Fruit fly (Drosophila melanogaster) whole organism, wandering third instar larva: ENCODE results near the gene CG43675.

ENCODE experiments used
- Abd-B ChIP-seq: fragments of >200 bp; optimal IDR thresholded peaks from 2 replicates; lab custom pipeline; 2017; ENCODE audit warnings: missing biosample characterization, missing genetic modification characterization
- CG32264 ChIP-seq: fragments of 200-800 bp; sonication (Bioruptor generic); optimal IDR thresholded peaks from 2 replicates; lab custom pipeline; 2016; ENCODE audit warnings: missing biosample characterization, missing genetic modification characterization
- CG9705 ChIP-seq: fragments of 200-800 bp; sonication (Bioruptor generic); optimal IDR thresholded peaks from 2 replicates; lab custom pipeline; 2018; ENCODE audit warnings: missing biosample characterization, mild to moderate bottlenecking, missing genetic modification characterization
- CrebA ChIP-seq: fragments of 200-800 bp; sonication (Bioruptor generic); optimal IDR thresholded peaks from 2 replicates; lab custom pipeline; 2016; ENCODE audit warnings: missing biosample characterization, mild to moderate bottlenecking, missing genetic modification characterization, borderline replicate concordance
- Dfd ChIP-seq: fragments of >200 bp; optimal IDR thresholded peaks from 2 replicates; lab custom pipeline; 2017; ENCODE audit warnings: missing biosample characterization, missing genetic modification characterization
- Dif ChIP-seq: fragments of 200-275, 200-300 bp; sonication (Bioruptor generic); optimal IDR thresholded peaks from 2 replicates; lab custom pipeline; 2018; ENCODE audit warnings: missing biosample characterization, missing genetic modification characterization; ENCODE audit not compliant: partially characterized antibody
- GATAd ChIP-seq: sonication (Bioruptor generic); optimal IDR thresholded peaks from 2 replicates; lab custom pipeline; 2016; ENCODE audit warnings: missing biosample characterization, missing genetic modification characterization
- HLH106 ChIP-seq: fragments of 200-800 bp; optimal IDR thresholded peaks from 3 replicates; lab custom pipeline; 2019; ENCODE audit warnings: missing biosample characterization, mild to moderate bottlenecking, missing genetic modification characterization, moderate library complexity
- Hnf4 ChIP-seq: fragments of 200-800 bp; sonication (Bioruptor generic); optimal IDR thresholded peaks from 2 replicates; lab custom pipeline; 2016; ENCODE audit warnings: missing biosample characterization, mild to moderate bottlenecking, missing genetic modification characterization
- Hr83 ChIP-seq: fragments of 200-300 bp; sonication (Bioruptor generic); optimal IDR thresholded peaks from 2 replicates; lab custom pipeline; 2016; ENCODE audit warnings: missing biosample characterization, mild to moderate bottlenecking, missing genetic modification characterization, moderate library complexity; ENCODE audit not compliant: poor library complexity, severe bottlenecking
- Jra ChIP-seq: sonication (Bioruptor generic); optimal IDR thresholded peaks from 2 replicates; lab custom pipeline; 2016; ENCODE audit warnings: missing biosample characterization, missing genetic modification characterization
- Mio ChIP-seq: sonication (Bioruptor generic); optimal IDR thresholded peaks from 2 replicates; lab custom pipeline; 2016; ENCODE audit warnings: missing biosample characterization, missing genetic modification characterization
- Myc ChIP-seq: fragments of >200 bp; optimal IDR thresholded peaks from 2 replicates; lab custom pipeline; 2017
- N ChIP-seq: fragments of >200 bp; optimal IDR thresholded peaks from 2 replicates; lab custom pipeline; 2018; ENCODE audit warnings: missing biosample characterization, missing external identifiers, missing genetic modification characterization
- OdsH ChIP-seq: fragments of 200-800 bp; sonication (Bioruptor generic); optimal IDR thresholded peaks from 2 replicates; lab custom pipeline; 2016; ENCODE audit warnings: missing biosample characterization, mild to moderate bottlenecking, missing genetic modification characterization
- Rel ChIP-seq, 2 experiments: fragments of 200-800 bp; sonication (Bioruptor generic) in 1 of 2; optimal IDR thresholded peaks; 2 replicates in 1 of 2; 3 replicates in 1 of 2; lab custom pipeline; 2016 to 2019; ENCODE audit warnings: mild to moderate bottlenecking in 2 of 2, missing biosample characterization in 2 of 2, missing genetic modification characterization in 2 of 2, moderate library complexity in 1 of 2
- Sp1 ChIP-seq: fragments of 200-800 bp; sonication (Bioruptor generic); optimal IDR thresholded peaks from 3 replicates; lab custom pipeline; 2019; ENCODE audit warnings: missing biosample characterization, mild to moderate bottlenecking, missing genetic modification characterization, moderate library complexity
- Vsx2 ChIP-seq: fragments of 200-300, 225-300 bp; sonication (Bioruptor generic); optimal IDR thresholded peaks from 2 replicates; lab custom pipeline; 2018; ENCODE audit warnings: missing biosample characterization, missing genetic modification characterization; ENCODE audit not compliant: partially characterized antibody
- br ChIP-seq: fragments of 200-800 bp; sonication (Bioruptor generic); optimal IDR thresholded peaks from 2 replicates; lab custom pipeline; 2016; ENCODE audit warnings: missing biosample characterization, missing genetic modification characterization
- brk ChIP-seq: fragments of 200-800 bp; sonication (Bioruptor generic); optimal IDR thresholded peaks from 2 replicates; lab custom pipeline; 2016; ENCODE audit warnings: missing biosample characterization, mild to moderate bottlenecking, missing genetic modification characterization
- dl ChIP-seq, 2 experiments: fragments of 175-275, 200-275 bp in 1 of 2; fragments of 200-275 bp in 1 of 2; sonication (Bioruptor generic); optimal IDR thresholded peaks; lab custom pipeline; 2018; ENCODE audit warnings: mild to moderate bottlenecking in 2 of 2, missing biosample characterization in 2 of 2, missing genetic modification characterization in 2 of 2, moderate library complexity in 2 of 2; ENCODE audit not compliant: partially characterized antibody in 2 of 2, insufficient read depth in 1 of 2
- dsf ChIP-seq: sonication (Bioruptor generic); optimal IDR thresholded peaks from 2 replicates; lab custom pipeline; 2016; ENCODE audit warnings: missing biosample characterization, missing genetic modification characterization, borderline replicate concordance
- ey ChIP-seq: fragments of 200-800 bp; sonication (Bioruptor generic); optimal IDR thresholded peaks from 2 replicates; lab custom pipeline; 2016; ENCODE audit warnings: missing biosample characterization, missing genetic modification characterization
- foxo ChIP-seq, 2 experiments: fragments of 200-800 bp; sonication (Bioruptor generic); optimal IDR thresholded peaks; 2 replicates in 1 of 2; 3 replicates in 1 of 2; lab custom pipeline; 2016 to 2017; ENCODE audit warnings: missing biosample characterization in 2 of 2, missing genetic modification characterization in 2 of 2
- fru ChIP-seq: fragments of 200-800 bp; sonication (Bioruptor generic); optimal IDR thresholded peaks from 3 replicates; lab custom pipeline; 2016; ENCODE audit warnings: missing biosample characterization, mild to moderate bottlenecking, missing genetic modification characterization
- h ChIP-seq: fragments of 200-800 bp; sonication (Bioruptor generic); optimal IDR thresholded peaks from 3 replicates; lab custom pipeline; 2016; ENCODE audit warnings: missing biosample characterization, mild to moderate bottlenecking, missing genetic modification characterization
- jim ChIP-seq: fragments of 175-275, 200-325 bp; sonication (Bioruptor generic); optimal IDR thresholded peaks from 2 replicates; lab custom pipeline; 2016; ENCODE audit warnings: missing biosample characterization, mild to moderate bottlenecking, missing genetic modification characterization
- lola ChIP-seq: fragments of >200 bp; optimal IDR thresholded peaks from 2 replicates; lab custom pipeline; 2017; ENCODE audit warnings: missing biosample characterization, missing genetic modification characterization
- psq ChIP-seq: fragments of 200-800 bp; sonication (Bioruptor generic); optimal IDR thresholded peaks from 3 replicates; lab custom pipeline; 2017; ENCODE audit warnings: missing biosample characterization, mild to moderate bottlenecking, missing genetic modification characterization, moderate library complexity
- rgr ChIP-seq: fragments of 200-800 bp; sonication (Bioruptor generic); optimal IDR thresholded peaks from 3 replicates; lab custom pipeline; 2016; ENCODE audit warnings: missing biosample characterization, mild to moderate bottlenecking, missing genetic modification characterization
- sage ChIP-seq: fragments of 200-800 bp; sonication (Bioruptor generic); optimal IDR thresholded peaks from 2 replicates; lab custom pipeline; 2016; ENCODE audit warnings: missing biosample characterization, mild to moderate bottlenecking, missing genetic modification characterization
- sv ChIP-seq: fragments of 200-800 bp; sonication (Bioruptor generic); optimal IDR thresholded peaks from 3 replicates; lab custom pipeline; 2016; ENCODE audit warnings: missing biosample characterization, missing genetic modification characterization
- tai ChIP-seq: sonication (Bioruptor generic); optimal IDR thresholded peaks from 2 replicates; lab custom pipeline; 2016; ENCODE audit warnings: missing biosample characterization, missing genetic modification characterization
- usp ChIP-seq: fragments of >200 bp; optimal IDR thresholded peaks from 2 replicates; lab custom pipeline; 2017; ENCODE audit warnings: missing biosample characterization, missing genetic modification characterization
- woc ChIP-seq: sonication (Bioruptor generic); optimal IDR thresholded peaks from 2 replicates; lab custom pipeline; 2016; ENCODE audit warnings: missing biosample characterization, mild to moderate bottlenecking, missing genetic modification characterization

Gene CG43675

dm6 chr3R:9394385-9395042, 39.2 kb downstream of the CG43675 start, which contains the start of gene FER:
Gene FER (minus strand): TSS chr3R:9394546.
- TF ChIP-seq brk (peak; percentile 46), tai (GFP tag; lab: Kevin White, UChicago) (no peak), N (GFP tag; lab: Kevin White, UChicago) (no peak), Hnf4 (GFP tag; lab: Kevin White, UChicago) (peak; percentile 57), Abd-B (GFP tag; lab: Kevin White, UChicago) (no peak), CG9705 (GFP tag; lab: Kevin White, UChicago) (no peak), CG32264 (GFP tag; lab: Kevin White, UChicago) (no peak), usp (GFP tag; lab: Kevin White, UChicago) (no peak), sv (GFP tag; lab: Kevin White, UChicago) (peak; percentile 18), foxo (GFP tag; optimal IDR thresholded peaks at IDR 0.05; lab: Kevin White, UChicago) (no peak), h (GFP tag; lab: Kevin White, UChicago) (peak; percentile 35), Mio (GFP tag; lab: Kevin White, UChicago) (no peak), Sp1 (GFP tag; lab: Kevin White, UChicago) (peak; percentile 38), rgr (GFP tag; lab: Kevin White, UChicago) (peak; percentile 32), Rel (GFP tag; optimal IDR thresholded peaks at IDR 0.05; lab: Kevin White, UChicago) (no peak), Rel (tag; optimal IDR thresholded peaks at IDR 0.05; lab: Kevin White, UChicago) (peak; percentile 86), ey (GFP tag; lab: Kevin White, UChicago) (no peak), woc (peak; percentile 64), Myc (lab: Kevin White, UChicago) (peak; percentile 13), Jra (GFP tag; lab: Kevin White, UChicago) (no peak), lola (GFP tag; lab: Kevin White, UChicago) (no peak), dsf (GFP tag; lab: Kevin White, UChicago) (no peak), jim (GFP tag; lab: Kevin White, UChicago) (peak; percentile 34), Dif (GFP tag; lab: Kevin White, UChicago) (peak; percentile 89), OdsH (GFP tag; lab: Kevin White, UChicago) (peak; percentile 13), CrebA (no peak), Hr83 (GFP tag; lab: Kevin White, UChicago) (peak; percentile 27), sage (GFP tag; lab: Kevin White, UChicago) (peak; percentile 31), dl (GFP tag; optimal IDR thresholded peaks at IDR 0.05; lab: Kevin White, UChicago; ENCODE audit: insufficient read depth in 1 of 2, partially characterized antibody in 2 of 2) (peak; percentile 71 to 87), HLH106 (tag; lab: Kevin White, UChicago) (peak; percentile 15), Vsx2 (GFP tag; lab: Kevin White, UChicago) (no peak), fru (no peak), GATAd (GFP tag; lab: Kevin White, UChicago) (no peak), Dfd (no peak), br (GFP tag; lab: Kevin White, UChicago) (peak; percentile 7)

- no peak for TF ChIP-seq Sp1 (GFP tag; lab: Kevin White, UChicago)
- no peak for TF ChIP-seq sage (GFP tag; lab: Kevin White, UChicago)
- no peak for TF ChIP-seq CG9705 (GFP tag; lab: Kevin White, UChicago)
- no peak for TF ChIP-seq sv (GFP tag; lab: Kevin White, UChicago)
- no peak for TF ChIP-seq Dfd
- TF ChIP-seq Myc (lab: Kevin White, UChicago) = no peak
These were observed 40.7 kb downstream of the CG43675 start for dm6 chr3R:9395998-9396397.

dm6 chr3R:9397890-9398289, 42.6 kb downstream of the CG43675 start, which contains the start of gene Or85f:
Gene Or85f (plus strand): TSS chr3R:9398190.
- no peak for TF ChIP-seq dsf (GFP tag; lab: Kevin White, UChicago)
- TF ChIP-seq N (GFP tag; lab: Kevin White, UChicago) = no peak
- TF ChIP-seq psq (GFP tag; lab: Kevin White, UChicago) = no peak
- no peak for TF ChIP-seq h (GFP tag; lab: Kevin White, UChicago)
- no peak for TF ChIP-seq brk
- TF ChIP-seq sv (GFP tag; lab: Kevin White, UChicago) = no peak
- no peak for TF ChIP-seq foxo (GFP tag; optimal IDR thresholded peaks at IDR 0.05; lab: Kevin White, UChicago)
- TF ChIP-seq sage (GFP tag; lab: Kevin White, UChicago) = no peak
- no peak for TF ChIP-seq Rel (GFP tag; optimal IDR thresholded peaks at IDR 0.05; lab: Kevin White, UChicago)
- no peak for TF ChIP-seq Rel (tag; optimal IDR thresholded peaks at IDR 0.05; lab: Kevin White, UChicago)
- TF ChIP-seq lola (GFP tag; lab: Kevin White, UChicago) = no peak
- TF ChIP-seq, all 38 proteins: peak for 0
